Worm (Caenorhabditis elegans) whole organism, L4 larva: Measurements from ENCODE around the gene fbxc-20.
A peak's percentile ranks its signal among the peaks of the same experiment; 100 is the strongest.

Experiments used
- Y48G9A.11 ChIP-seq: fragments of 200-800 bp; sonication (Bioruptor generic); IDR thresholded peaks from 2 replicates; pipeline ENCODE4 v1.3.6; 2022; ENCODE audit warnings: missing genetic modification reagents, missing genetic modification characterization, missing compliant biosample characterization
- ZK546.5 ChIP-seq, 2 experiments: sonication (generic microtip); optimal IDR thresholded peaks; 2 replicates each; lab custom pipeline; 2017; ENCODE audit warnings: missing biosample characterization in 2 of 2, missing genetic modification characterization in 2 of 2
- aly-2 ChIP-seq: sonication (generic microtip); optimal IDR thresholded peaks from 2 replicates; lab custom pipeline; 2018; ENCODE audit warnings: missing biosample characterization, missing genetic modification characterization
- cey-2 ChIP-seq: sonication (generic microtip); optimal IDR thresholded peaks from 3 replicates; lab custom pipeline; 2017; ENCODE audit warnings: missing genetic modification characterization, mild to moderate bottlenecking, missing compliant biosample characterization, antibody characterized with exemption, borderline replicate concordance; ENCODE audit not compliant: insufficient read depth
- dpl-1 ChIP-seq: fragments of 150-350 bp; optimal IDR thresholded peaks from 2 replicates; lab custom pipeline; 2014; ENCODE audit warnings: missing biosample characterization, missing genetic modification reagents, missing genetic modification characterization
- egl-27 ChIP-seq: sonication (generic microtip); optimal IDR thresholded peaks from 3 replicates; lab custom pipeline; 2017; ENCODE audit warnings: missing biosample characterization, missing genetic modification reagents, missing genetic modification characterization
- fkh-10 ChIP-seq: fragments of 150-350 bp; optimal IDR thresholded peaks from 2 replicates; lab custom pipeline; 2014; ENCODE audit warnings: missing biosample characterization, missing genetic modification reagents, missing genetic modification characterization
- lin-29 ChIP-seq: fragments of 200-800 bp; sonication (Bioruptor generic); IDR thresholded peaks from 2 replicates; pipeline ENCODE4 v1.3.6; 2022; ENCODE audit warnings: missing genetic modification reagents, missing genetic modification characterization, missing compliant biosample characterization
- lir-3 ChIP-seq: sonication (generic microtip); optimal IDR thresholded peaks from 2 replicates; lab custom pipeline; 2016; ENCODE audit warnings: mild to moderate bottlenecking, missing genetic modification characterization, missing compliant biosample characterization
- sdz-12 ChIP-seq: fragments of 200-800 bp; sonication (Bioruptor generic); optimal IDR thresholded peaks from 2 replicates; lab custom pipeline; 2018; ENCODE audit warnings: mild to moderate bottlenecking, missing genetic modification characterization, missing compliant biosample characterization
- unc-130 ChIP-seq: sonication (generic microtip); optimal IDR thresholded peaks from 2 replicates; lab custom pipeline; 2016; ENCODE audit warnings: missing genetic modification reagents, missing genetic modification characterization, missing compliant biosample characterization

DNA sequence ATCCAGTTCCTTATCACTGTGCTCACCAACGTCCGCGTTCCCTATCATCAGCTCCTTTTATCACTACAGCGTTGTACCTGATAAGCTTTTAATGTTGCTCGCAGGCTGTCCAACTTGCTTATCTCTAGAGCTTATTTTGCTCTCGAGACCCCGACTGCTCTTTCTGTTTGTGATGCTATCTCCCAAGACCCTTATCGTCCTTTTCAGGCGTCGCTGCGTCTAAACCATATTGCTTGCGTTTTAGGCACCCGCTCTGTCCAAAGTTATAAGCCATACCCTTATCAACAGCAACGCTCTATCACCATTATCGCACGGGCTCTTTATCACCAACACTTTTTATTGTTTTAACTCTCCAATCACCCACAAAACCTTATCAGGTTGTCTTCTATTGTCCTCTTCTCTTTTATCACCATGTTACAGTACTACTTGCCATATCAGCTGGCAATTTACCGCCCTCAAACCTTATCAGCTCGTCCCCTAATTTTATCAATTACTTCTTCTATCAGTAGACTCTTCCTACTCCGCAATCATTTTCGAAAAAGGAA, 40.4 kb upstream of the fbxc-20 start:
- no peak for TF ChIP-seq Y48G9A.11 (GFP tag; lab: Robert Waterston, UW)
- TF ChIP-seq unc-130 (GFP tag; lab: Kevin White, UChicago), result no peak
- TF ChIP-seq lir-3 (tag; lab: Kevin White, UChicago), result no peak
- TF ChIP-seq aly-2 (tag; lab: Kevin White, UChicago), result no peak
- TF ChIP-seq lin-29 (GFP tag; lab: Robert Waterston, UW), result no peak
- no peak for TF ChIP-seq sdz-12 (GFP tag; lab: Kevin White, UChicago)
- TF ChIP-seq egl-27, result no peak
- peak; percentile 93 for TF ChIP-seq cey-2 (tag; lab: Kevin White, UChicago)
- TF ChIP-seq ZK546.5 (tag; optimal IDR thresholded peaks at IDR 0.05; lab: Kevin White, UChicago), result no peak
- TF ChIP-seq fkh-10 (GFP tag; lab: Kevin White, UChicago), result no peak
- TF ChIP-seq dpl-1 (GFP tag; lab: Kevin White, UChicago), result peak; percentile 35
